Fruit fly (Drosophila melanogaster) whole organism, adult: ENCODE measurements around the gene Kaz-m1.

Experiments
- CG14711 ChIP-seq: fragments of 200-800 bp; sonication (Bioruptor generic); optimal IDR thresholded peaks from 2 replicates; lab custom pipeline; 2018; ENCODE audit warnings: missing biosample characterization, mild to moderate bottlenecking, missing genetic modification characterization, moderate library complexity
- CG1620 ChIP-seq: fragments of 200-800 bp; sonication (Bioruptor generic); optimal IDR thresholded peaks from 2 replicates; lab custom pipeline; 2016; ENCODE audit warnings: missing biosample characterization, missing genetic modification characterization
- CG7101 ChIP-seq: fragments of 200-800 bp; sonication (Bioruptor generic); optimal IDR thresholded peaks from 2 replicates; lab custom pipeline; 2018; ENCODE audit warnings: missing biosample characterization, mild to moderate bottlenecking, missing genetic modification characterization, moderate library complexity
- Crg-1 ChIP-seq: fragments of 200-800 bp; sonication (Bioruptor generic); optimal IDR thresholded peaks from 2 replicates; lab custom pipeline; 2016; ENCODE audit warnings: missing biosample characterization, missing genetic modification characterization
- Hr96 ChIP-seq: fragments of 200-800 bp; sonication (Bioruptor generic); optimal IDR thresholded peaks from 2 replicates; lab custom pipeline; 2016; ENCODE audit warnings: missing biosample characterization, missing genetic modification characterization
- Mnt ChIP-seq: fragments of 200-800 bp; sonication (Bioruptor generic); optimal IDR thresholded peaks from 2 replicates; lab custom pipeline; 2016; ENCODE audit warnings: missing biosample characterization, mild to moderate bottlenecking, missing genetic modification characterization
- bab1 ChIP-seq: fragments of 200-800 bp; sonication (Bioruptor generic); optimal IDR thresholded peaks from 3 replicates; lab custom pipeline; 2019; ENCODE audit warnings: missing biosample characterization, mild to moderate bottlenecking, missing genetic modification characterization, moderate library complexity
- kay ChIP-seq: fragments of 200-800 bp; sonication (Bioruptor generic); peaks from one replicate; lab custom pipeline; 2016; ENCODE audit warnings: missing biosample characterization, missing genetic modification characterization, borderline replicate concordance
- ovo ChIP-seq: fragments of 200-800 bp; sonication (Bioruptor generic); optimal IDR thresholded peaks from 2 replicates; lab custom pipeline; 2016; ENCODE audit warnings: missing biosample characterization, missing genetic modification characterization
- tj ChIP-seq: fragments of 200-800 bp; sonication (Bioruptor generic); optimal IDR thresholded peaks from 3 replicates; lab custom pipeline; 2017; ENCODE audit warnings: missing biosample characterization, mild to moderate bottlenecking, missing genetic modification characterization, moderate library complexity

DNA sequence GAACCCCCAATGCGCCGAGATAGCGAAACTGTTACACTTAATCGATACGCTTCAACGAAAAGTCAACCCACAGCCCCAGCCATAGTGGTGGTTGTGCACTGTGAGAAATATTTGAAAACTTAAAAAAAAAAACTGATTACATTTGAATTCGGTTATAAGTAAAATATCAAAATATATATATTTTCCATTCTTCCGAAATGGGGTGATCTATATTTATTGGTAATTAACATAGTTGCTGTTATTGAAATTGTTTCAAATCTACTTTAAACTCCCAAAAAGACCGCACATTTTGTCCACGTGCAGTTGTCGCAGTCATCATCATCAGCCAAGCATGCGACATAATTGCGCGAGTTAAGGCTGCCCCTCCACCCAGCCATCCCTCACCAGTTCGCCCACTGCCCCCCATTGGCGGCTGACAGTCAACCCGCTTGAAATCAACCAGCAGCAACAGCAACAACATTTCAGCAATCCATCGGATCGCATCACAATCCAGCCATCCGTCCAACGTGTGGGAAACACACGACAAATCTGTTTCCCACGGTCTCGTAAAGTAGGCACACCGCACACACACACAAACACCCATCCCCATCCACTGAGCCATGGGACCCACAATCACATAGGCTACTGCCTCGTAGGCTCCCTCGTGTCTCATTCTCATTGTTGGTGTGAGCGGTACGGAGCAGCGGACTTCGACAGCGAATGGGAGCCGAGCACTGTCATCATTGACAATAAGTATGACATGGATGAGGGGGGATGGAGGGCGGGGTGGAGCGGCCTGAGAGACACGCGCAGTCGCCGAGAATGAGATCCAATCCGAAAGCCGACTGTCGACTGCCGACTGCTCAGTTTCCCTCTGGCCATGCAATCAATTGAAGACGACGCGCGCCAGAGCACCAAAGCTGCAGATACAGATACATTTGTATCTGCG, 6.0 kb downstream of the Kaz-m1 start:
- TF ChIP-seq kay (GFP tag; lab: Kevin White, UChicago) (peak; percentile 87), tj (GFP tag; lab: Kevin White, UChicago) (peak; percentile 69), ovo (no peak), CG14711 (no peak), CG1620 (GFP tag; lab: Kevin White, UChicago) (no peak), bab1 (GFP tag; lab: Kevin White, UChicago) (no peak), CG7101 (peak; percentile 27), Mnt (GFP tag; lab: Kevin White, UChicago) (no peak), Crg-1 (GFP tag; lab: Kevin White, UChicago) (no peak), Hr96 (GFP tag; lab: Kevin White, UChicago) (no peak)
